Worm (Caenorhabditis elegans) whole organism, young adult: Measurements from ENCODE around the gene srg-11.
A peak's percentile ranks its signal among the peaks of the same experiment; 100 is the strongest.

ENCODE experiments used
- B0019.2 ChIP-seq: fragments of 200-800 bp; sonication (Bioruptor generic); conservative IDR thresholded peaks from 2 replicates; pipeline ENCODE4 v1.3.6; 2022; ENCODE audit warnings: missing genetic modification reagents, missing genetic modification characterization, missing compliant biosample characterization
- B0261.1 ChIP-seq: sonication (generic microtip); optimal IDR thresholded peaks from 2 replicates; lab custom pipeline; 2016; ENCODE audit warnings: mild to moderate bottlenecking, missing genetic modification characterization, moderate library complexity, missing compliant biosample characterization
- D2030.7 ChIP-seq: fragments of 200-800 bp; sonication (Bioruptor generic); IDR thresholded peaks from 2 replicates; pipeline ENCODE4 v1.3.6; 2022; ENCODE audit warnings: missing genetic modification reagents, missing genetic modification characterization, missing compliant biosample characterization
- F33H1.4 ChIP-seq: fragments of 200-800 bp; sonication (Bioruptor generic); IDR thresholded peaks from 2 replicates; pipeline ENCODE4 v1.3.6; 2022; ENCODE audit warnings: missing genetic modification reagents, missing genetic modification characterization, missing compliant biosample characterization
- F55B11.4 ChIP-seq: sonication (generic microtip); optimal IDR thresholded peaks from 2 replicates; lab custom pipeline; 2016; ENCODE audit warnings: missing compliant biosample characterization, missing genetic modification characterization, borderline replicate concordance; ENCODE audit not compliant: insufficient read depth
- F57C9.4 ChIP-seq: sonication (generic microtip); optimal IDR thresholded peaks from 2 replicates; lab custom pipeline; 2017; ENCODE audit warnings: mild to moderate bottlenecking, missing genetic modification characterization, missing compliant biosample characterization
- K11D2.4 ChIP-seq: fragments of 200-800 bp; sonication (Bioruptor generic); IDR thresholded peaks from 2 replicates; pipeline ENCODE4 v1.3.6; 2022; ENCODE audit warnings: missing genetic modification reagents, missing genetic modification characterization, missing compliant biosample characterization
- Y53G8AR.9 ChIP-seq: fragments of 200-800 bp; sonication (Bioruptor generic); conservative IDR thresholded peaks from 2 replicates; pipeline ENCODE4 v1.3.6; 2022; ENCODE audit warnings: missing genetic modification reagents, missing genetic modification characterization, missing compliant biosample characterization
- Y67H2A.10 ChIP-seq: fragments of 200-800 bp; sonication (Bioruptor generic); conservative IDR thresholded peaks from 2 replicates; pipeline ENCODE4 v1.3.6; 2022; ENCODE audit warnings: missing genetic modification reagents, missing genetic modification characterization, missing compliant biosample characterization
- Y79H2A.3 ChIP-seq: fragments of 200-800 bp; sonication (Bioruptor generic); conservative IDR thresholded peaks from 2 replicates; pipeline ENCODE4 v1.3.6; 2022; ENCODE audit warnings: missing genetic modification reagents, missing genetic modification characterization, missing compliant biosample characterization
- Y95B8A.8 ChIP-seq: fragments of 200-800 bp; sonication (Bioruptor generic); IDR thresholded peaks from 2 replicates; pipeline ENCODE4 v1.3.6; 2022; ENCODE audit warnings: missing genetic modification reagents, missing genetic modification characterization, missing compliant biosample characterization
- ZK185.1 ChIP-seq: sonication (generic microtip); optimal IDR thresholded peaks from 2 replicates; lab custom pipeline; 2016; ENCODE audit warnings: mild to moderate bottlenecking, missing genetic modification characterization, missing compliant biosample characterization; ENCODE audit not compliant: poor library complexity, severe bottlenecking
- akir-1 ChIP-seq: fragments of 200-800 bp; sonication (Bioruptor generic); optimal IDR thresholded peaks from 2 replicates; lab custom pipeline; 2018; ENCODE audit warnings: mild to moderate bottlenecking, missing genetic modification characterization, moderate library complexity, missing compliant biosample characterization
- ama-1 ChIP-seq, 3 experiments: fragments of 150-350 bp in 1 of 3; sonication (generic microtip) in 2 of 3; optimal IDR thresholded peaks; 2 replicates each; lab custom pipeline; 2014 to 2018; ENCODE audit warnings: missing biosample characterization in 2 of 3, missing genetic modification characterization in 2 of 3, missing genetic modification reagents in 2 of 3
- aptf-3 ChIP-seq: fragments of 200-800 bp; sonication (Bioruptor generic); IDR thresholded peaks from 2 replicates; pipeline ENCODE4 v1.3.6; 2022; ENCODE audit warnings: missing genetic modification characterization, missing compliant biosample characterization
- cebp-2 ChIP-seq: fragments of 200-800 bp; sonication (Bioruptor generic); IDR thresholded peaks from 2 replicates; pipeline ENCODE4 v1.3.6; 2022; ENCODE audit warnings: missing genetic modification characterization, missing compliant biosample characterization
- ceh-91 ChIP-seq: fragments of 200-800 bp; sonication (Bioruptor generic); IDR thresholded peaks from 2 replicates; pipeline ENCODE4 v1.3.6; 2022; ENCODE audit warnings: missing genetic modification reagents, missing genetic modification characterization, missing compliant biosample characterization
- die-1 ChIP-seq: sonication (generic microtip); optimal IDR thresholded peaks from 2 replicates; lab custom pipeline; 2016; ENCODE audit warnings: missing genotype, mild to moderate bottlenecking, missing genetic modification characterization, missing compliant biosample characterization
- dox-1 ChIP-seq: fragments of 200-800 bp; sonication (Bioruptor generic); IDR thresholded peaks from 2 replicates; pipeline ENCODE4 v1.3.6; 2022; ENCODE audit warnings: missing genetic modification reagents, missing genetic modification characterization, missing compliant biosample characterization
- dpff-1 ChIP-seq: sonication (generic microtip); optimal IDR thresholded peaks from 2 replicates; lab custom pipeline; 2017; ENCODE audit warnings: mild to moderate bottlenecking, missing genetic modification characterization, missing compliant biosample characterization
- efl-1 ChIP-seq: fragments of 150-350 bp; optimal IDR thresholded peaks from 2 replicates; lab custom pipeline; 2014; ENCODE audit warnings: missing biosample characterization, missing genetic modification reagents, missing genetic modification characterization
- egl-44 ChIP-seq: fragments of 200-800 bp; sonication (Bioruptor generic); IDR thresholded peaks from 2 replicates; pipeline ENCODE4 v1.3.6; 2022; ENCODE audit warnings: missing genetic modification reagents, missing genetic modification characterization, missing compliant biosample characterization
- egrh-3 ChIP-seq: fragments of 200-800 bp; sonication (Bioruptor generic); IDR thresholded peaks from 2 replicates; pipeline ENCODE4 v1.3.6; 2022; ENCODE audit warnings: missing genetic modification reagents, missing genetic modification characterization, missing compliant biosample characterization
- ets-4 ChIP-seq: fragments of 200-800 bp; sonication (Bioruptor generic); optimal IDR thresholded peaks from 2 replicates; lab custom pipeline; 2018; ENCODE audit warnings: mild to moderate bottlenecking, missing genetic modification characterization, missing compliant biosample characterization
- fkh-3 ChIP-seq: sonication (generic microtip); optimal IDR thresholded peaks from 2 replicates; lab custom pipeline; 2016; ENCODE audit warnings: mild to moderate bottlenecking, missing genetic modification characterization, missing compliant biosample characterization
- hlh-12 ChIP-seq: sonication (generic microtip); optimal IDR thresholded peaks from 2 replicates; lab custom pipeline; 2016; ENCODE audit warnings: missing genetic modification characterization, missing compliant biosample characterization
- hrde-1 ChIP-seq: sonication (generic microtip); optimal IDR thresholded peaks from 2 replicates; lab custom pipeline; 2016; ENCODE audit warnings: missing genetic modification characterization, mild to moderate bottlenecking, missing compliant biosample characterization, moderate library complexity, missing genotype, missing genetic modification reagents, borderline replicate concordance
- hsf-1 ChIP-seq: fragments of 200-800 bp; sonication (Bioruptor generic); IDR thresholded peaks from 2 replicates; pipeline ENCODE4 v1.3.6; 2022; ENCODE audit warnings: missing genetic modification reagents, missing genetic modification characterization, missing compliant biosample characterization
- lin-35 ChIP-seq, 3 experiments: fragments of 150-350 bp in 2 of 3; sonication (generic microtip) in 1 of 3; optimal IDR thresholded peaks; 2 replicates each; lab custom pipeline; 2014 to 2018; ENCODE audit warnings: missing biosample characterization in 3 of 3, missing genetic modification characterization in 3 of 3, missing genetic modification reagents in 3 of 3
- lin-40 ChIP-seq: sonication (generic microtip); optimal IDR thresholded peaks from 2 replicates; lab custom pipeline; 2016; ENCODE audit warnings: missing genetic modification characterization, mild to moderate bottlenecking, missing compliant biosample characterization, missing genotype, missing genetic modification reagents
- lsy-27 ChIP-seq: sonication (generic microtip); optimal IDR thresholded peaks from 2 replicates; lab custom pipeline; 2017; ENCODE audit warnings: missing genetic modification characterization, mild to moderate bottlenecking, missing compliant biosample characterization, antibody characterized with exemption, missing genotype, borderline replicate concordance; ENCODE audit not compliant: insufficient read depth
- madf-3 ChIP-seq: fragments of 200-800 bp; sonication (Bioruptor generic); IDR thresholded peaks from 2 replicates; pipeline ENCODE4 v1.3.6; 2022; ENCODE audit warnings: missing genetic modification reagents, missing genetic modification characterization, missing compliant biosample characterization
- mcd-1 ChIP-seq: fragments of 200-800 bp; sonication (Bioruptor generic); IDR thresholded peaks from 2 replicates; pipeline ENCODE4 v1.3.6; 2022; ENCODE audit warnings: missing genetic modification reagents, missing genetic modification characterization, missing compliant biosample characterization
- mel-28 ChIP-seq: sonication (generic microtip); optimal IDR thresholded peaks from 2 replicates; lab custom pipeline; 2016; ENCODE audit warnings: borderline replicate concordance, mild to moderate bottlenecking, missing genetic modification characterization, missing compliant biosample characterization
- mes-4 ChIP-seq: sonication (generic microtip); optimal IDR thresholded peaks from 2 replicates; lab custom pipeline; 2016; ENCODE audit warnings: missing genotype, missing genetic modification characterization, missing compliant biosample characterization
- nhr-179 ChIP-seq: sonication (generic microtip); optimal IDR thresholded peaks from 2 replicates; lab custom pipeline; 2016; ENCODE audit warnings: mild to moderate bottlenecking, missing genetic modification characterization, missing compliant biosample characterization
- pbrm-1 ChIP-seq: fragments of 200-800 bp; sonication (Bioruptor generic); IDR thresholded peaks from 2 replicates; pipeline ENCODE4 v1.3.6; 2022; ENCODE audit warnings: missing genetic modification reagents, missing genetic modification characterization, missing compliant biosample characterization
- rcor-1 ChIP-seq: fragments of 200-800 bp; sonication (Bioruptor generic); IDR thresholded peaks from 2 replicates; pipeline ENCODE4 v1.3.6; 2022; ENCODE audit warnings: missing genetic modification reagents, missing genetic modification characterization, missing compliant biosample characterization
- rpc-1 ChIP-seq, 2 experiments: fragments of 150-350 bp in 1 of 2; sonication (generic microtip) in 1 of 2; optimal IDR thresholded peaks; 2 replicates each; lab custom pipeline; 2014 to 2018; ENCODE audit warnings: missing biosample characterization in 1 of 2, missing genetic modification characterization in 1 of 2, missing genetic modification reagents in 1 of 2, missing genotype in 1 of 2
- somi-1 ChIP-seq: fragments of 200-800 bp; sonication (Bioruptor generic); optimal IDR thresholded peaks from 2 replicates; lab custom pipeline; 2018; ENCODE audit warnings: mild to moderate bottlenecking, missing genetic modification characterization, missing compliant biosample characterization
- sptf-2 ChIP-seq: fragments of 200-800 bp; sonication (Bioruptor generic); optimal IDR thresholded peaks from 2 replicates; lab custom pipeline; 2018; ENCODE audit warnings: mild to moderate bottlenecking, missing genetic modification characterization, missing compliant biosample characterization
- tbx-9 ChIP-seq: sonication (generic microtip); optimal IDR thresholded peaks from 2 replicates; lab custom pipeline; 2016; ENCODE audit warnings: borderline replicate concordance, missing genetic modification characterization, inconsistent platforms, missing compliant biosample characterization
- tlf-1 ChIP-seq: fragments of 200-800 bp; sonication (Bioruptor generic); optimal IDR thresholded peaks from 2 replicates; lab custom pipeline; 2018; ENCODE audit warnings: mild to moderate bottlenecking, missing genetic modification characterization, missing compliant biosample characterization
- unc-62 ChIP-seq: fragments of 150-350 bp; optimal IDR thresholded peaks from 2 replicates; lab custom pipeline; 2014; ENCODE audit warnings: missing biosample characterization, missing genetic modification reagents, missing genetic modification characterization
- zfh-2 ChIP-seq: fragments of 200-800 bp; sonication (Bioruptor generic); conservative IDR thresholded peaks from 2 replicates; pipeline ENCODE4 v1.3.6; 2022; ENCODE audit warnings: missing genetic modification reagents, missing genetic modification characterization, missing compliant biosample characterization
- ztf-28 ChIP-seq: fragments of 200-800 bp; sonication (Bioruptor generic); IDR thresholded peaks from 2 replicates; pipeline ENCODE4 v1.3.6; 2022; ENCODE audit warnings: missing genetic modification reagents, missing genetic modification characterization, missing compliant biosample characterization
- ztf-3 ChIP-seq: fragments of 200-800 bp; sonication (Bioruptor generic); optimal IDR thresholded peaks from 2 replicates; lab custom pipeline; 2018; ENCODE audit warnings: mild to moderate bottlenecking, missing genetic modification characterization, missing compliant biosample characterization
- ztf-6 ChIP-seq: fragments of 200-800 bp; sonication (Bioruptor generic); IDR thresholded peaks from 2 replicates; pipeline ENCODE4 v1.3.6; 2022; ENCODE audit warnings: missing genetic modification reagents, missing genetic modification characterization, missing compliant biosample characterization

srg-11 gene

DNA sequence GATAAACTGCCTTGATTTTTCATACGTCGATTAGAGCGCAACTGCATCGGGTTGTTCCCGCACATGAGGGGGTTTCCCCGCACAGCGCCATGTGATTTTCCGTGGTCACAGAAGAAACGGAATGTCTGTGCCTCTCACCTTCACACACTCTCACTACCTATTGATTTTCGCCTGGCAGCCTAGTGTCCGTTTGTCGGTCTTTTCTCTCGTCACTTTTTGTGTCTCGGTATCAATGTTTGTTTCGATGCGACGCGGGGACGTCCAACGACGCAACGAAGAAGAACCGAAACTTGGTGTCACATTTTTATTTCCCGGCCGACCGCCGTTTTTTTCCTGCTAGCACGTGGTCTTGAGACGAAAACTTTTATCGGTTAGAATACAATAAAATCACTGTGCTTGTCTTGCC lies 30.4 kb upstream of the srg-11 start (continued):
- TF ChIP-seq lin-35 (GFP tag; optimal IDR thresholded peaks at IDR 0.05; lab: Kevin White, UChicago) = peak in 1 of 3 experiments; percentile 66
- TF ChIP-seq madf-3 (GFP tag; lab: Robert Waterston, UW) = no peak
- no peak for TF ChIP-seq F55B11.4 (tag; lab: Kevin White, UChicago)
- TF ChIP-seq B0261.1 (tag; lab: Kevin White, UChicago) = no peak
- TF ChIP-seq fkh-3 (tag; lab: Kevin White, UChicago) = no peak
- peak; percentile 86 for TF ChIP-seq ets-4 (GFP tag; lab: Kevin White, UChicago)
- peak; percentile 95 for TF ChIP-seq somi-1 (GFP tag; lab: Kevin White, UChicago)
- TF ChIP-seq zfh-2 (GFP tag; lab: Robert Waterston, UW) = peak; percentile 95
- TF ChIP-seq B0019.2 (GFP tag; lab: Robert Waterston, UW) = no peak
- TF ChIP-seq egl-44 (GFP tag; lab: Robert Waterston, UW) = peak; percentile 81
- peak; percentile 74 for TF ChIP-seq dox-1 (GFP tag; lab: Robert Waterston, UW)
- TF ChIP-seq egrh-3 (GFP tag; lab: Robert Waterston, UW) = peak; percentile 10; the same call in 1 of the 2 replicates
- TF ChIP-seq pbrm-1 = peak; percentile 79; the same call in 1 of the 2 replicates
- no peak for TF ChIP-seq nhr-179 (tag; lab: Kevin White, UChicago)
- TF ChIP-seq F33H1.4 = no peak
- no peak for TF ChIP-seq mes-4 (tag; lab: Kevin White, UChicago)
- peak; percentile 89 for TF ChIP-seq mcd-1 (GFP tag; lab: Robert Waterston, UW)
- no peak for TF ChIP-seq ztf-6 (GFP tag; lab: Robert Waterston, UW)
- no peak for TF ChIP-seq rpc-1 (optimal IDR thresholded peaks at IDR 0.05; lab: Kevin White, UChicago)
- no peak for TF ChIP-seq rpc-1 (tag; optimal IDR thresholded peaks at IDR 0.05; lab: Kevin White, UChicago)
- 0 out of 2 replicates have a peak, but pooled peaks have one; percentile 35 for TF ChIP-seq hsf-1 (GFP tag; lab: Robert Waterston, UW)
- no peak for TF ChIP-seq tbx-9 (tag; lab: Kevin White, UChicago)
- peak; percentile 87 for TF ChIP-seq ZK185.1
- peak; percentile 22 for TF ChIP-seq sptf-2
- TF ChIP-seq hrde-1 = no peak
- no peak for TF ChIP-seq D2030.7 (GFP tag; lab: Robert Waterston, UW)
- TF ChIP-seq Y67H2A.10 (GFP tag; lab: Robert Waterston, UW) = peak; percentile 62; the same call in 1 of the 2 replicates
- no peak for TF ChIP-seq dpff-1
- peak; percentile 82 for TF ChIP-seq K11D2.4 (GFP tag; lab: Robert Waterston, UW)
- TF ChIP-seq Y53G8AR.9 (GFP tag; lab: Robert Waterston, UW) = peak; percentile 53; the same call in 1 of the 2 replicates
- no peak for TF ChIP-seq akir-1 (GFP tag; lab: Kevin White, UChicago)
- TF ChIP-seq efl-1 (GFP tag; lab: Kevin White, UChicago) = peak; percentile 22
- TF ChIP-seq lin-40 (tag; lab: Kevin White, UChicago) = peak; percentile 91
- TF ChIP-seq Y79H2A.3 (GFP tag; lab: Robert Waterston, UW) = no peak
- TF ChIP-seq cebp-2 = no peak
- no peak for TF ChIP-seq hlh-12 (tag; lab: Kevin White, UChicago)
- peak; percentile 70 for TF ChIP-seq die-1 (tag; lab: Kevin White, UChicago)
- TF ChIP-seq lsy-27 (tag; lab: Kevin White, UChicago) = no peak
- TF ChIP-seq ceh-91 = no peak
- no peak for TF ChIP-seq mel-28 (tag; lab: Kevin White, UChicago)
- TF ChIP-seq ztf-28 (GFP tag; lab: Robert Waterston, UW) = no peak
- peak; percentile 56 for TF ChIP-seq ztf-3
- peak; percentile 46 for TF ChIP-seq rcor-1
- TF ChIP-seq unc-62 (GFP tag; lab: Kevin White, UChicago) = peak; percentile 83
- TF ChIP-seq F57C9.4 = no peak
- peak; percentile 85 for TF ChIP-seq tlf-1 (GFP tag; lab: Kevin White, UChicago)
- TF ChIP-seq Y95B8A.8 (GFP tag; lab: Robert Waterston, UW) = no peak
- TF ChIP-seq aptf-3 (GFP tag; lab: Robert Waterston, UW) = no peak
- TF ChIP-seq ama-1 (optimal IDR thresholded peaks at IDR 0.05; lab: Kevin White, UChicago) = no peak
- no peak for TF ChIP-seq ama-1 (GFP tag; optimal IDR thresholded peaks at IDR 0.05; lab: Kevin White, UChicago)
